Worm (Caenorhabditis elegans) whole organism, early embryonic: ENCODE measurements around the gene eng-1.

Experiments
- B0310.2 ChIP-seq: sonication (generic microtip); optimal IDR thresholded peaks from 2 replicates; lab custom pipeline; 2016; ENCODE audit warnings: mild to moderate bottlenecking, missing genetic modification characterization, missing compliant biosample characterization
- F13C5.2 ChIP-seq: sonication (generic microtip); optimal IDR thresholded peaks from 2 replicates; lab custom pipeline; 2017; ENCODE audit warnings: mild to moderate bottlenecking, missing genetic modification characterization, inconsistent platforms, missing compliant biosample characterization
- aly-1 ChIP-seq: sonication (generic microtip); optimal IDR thresholded peaks from 2 replicates; lab custom pipeline; 2016; ENCODE audit warnings: missing genetic modification characterization, missing compliant biosample characterization
- ama-1 ChIP-seq: fragments of 150-350 bp; optimal IDR thresholded peaks from 2 replicates; lab custom pipeline; 2014
- ceh-13 ChIP-seq: fragments of 200-800 bp; sonication (Bioruptor generic); optimal IDR thresholded peaks from 2 replicates; lab custom pipeline; 2018; ENCODE audit warnings: mild to moderate bottlenecking, missing genetic modification characterization, missing compliant biosample characterization
- ceh-36 ChIP-seq: sonication (generic microtip); optimal IDR thresholded peaks from 2 replicates; lab custom pipeline; 2016; ENCODE audit warnings: missing genetic modification characterization, inconsistent platforms, missing compliant biosample characterization
- ets-7 ChIP-seq: sonication (generic microtip); optimal IDR thresholded peaks from 2 replicates; lab custom pipeline; 2016; ENCODE audit warnings: missing genotype, missing genetic modification characterization, missing compliant biosample characterization
- flt-1 ChIP-seq: fragments of 200-800 bp; sonication (Bioruptor generic); IDR thresholded peaks from 2 replicates; pipeline ENCODE4 v1.3.6; 2022; ENCODE audit warnings: missing genetic modification characterization, missing compliant biosample characterization
- hmbx-1 ChIP-seq: sonication (generic microtip); optimal IDR thresholded peaks from 2 replicates; lab custom pipeline; 2016; ENCODE audit warnings: mild to moderate bottlenecking, missing genetic modification characterization, missing compliant biosample characterization
- hmg-4 ChIP-seq: fragments of 200-800 bp; sonication (Bioruptor generic); optimal IDR thresholded peaks from 2 replicates; lab custom pipeline; 2018; ENCODE audit warnings: mild to moderate bottlenecking, missing genetic modification characterization, missing compliant biosample characterization
- hnd-1 ChIP-seq: sonication (generic microtip); optimal IDR thresholded peaks from 2 replicates; lab custom pipeline; 2016; ENCODE audit warnings: missing genetic modification characterization, missing compliant biosample characterization
- pes-1 ChIP-seq: fragments of 200-800 bp; sonication (Bioruptor generic); IDR thresholded peaks from 2 replicates; pipeline ENCODE4 v1.3.6; 2022; ENCODE audit warnings: missing genetic modification reagents, missing genetic modification characterization, missing compliant biosample characterization
- scrt-1 ChIP-seq: fragments of 200-800 bp; sonication (Bioruptor generic); IDR thresholded peaks from 2 replicates; pipeline ENCODE4 v1.3.6; 2022; ENCODE audit warnings: missing genetic modification characterization, missing compliant biosample characterization
- sea-1 ChIP-seq: fragments of 200-800 bp; sonication (Bioruptor generic); conservative IDR thresholded peaks from 2 replicates; pipeline ENCODE4 v1.3.6; 2022; ENCODE audit warnings: missing genetic modification characterization, missing compliant biosample characterization
- tbx-11 ChIP-seq: fragments of 200-800 bp; sonication (Bioruptor generic); IDR thresholded peaks from 2 replicates; pipeline ENCODE4 v1.3.6; 2022; ENCODE audit warnings: missing genetic modification characterization, missing compliant biosample characterization
- tbx-37 ChIP-seq: fragments of 200-800 bp; sonication (Bioruptor generic); conservative IDR thresholded peaks from 2 replicates; pipeline ENCODE4 v1.3.6; 2022; ENCODE audit warnings: missing genetic modification reagents, missing genetic modification characterization, missing compliant biosample characterization
- tra-4 ChIP-seq: sonication (generic microtip); optimal IDR thresholded peaks from 2 replicates; lab custom pipeline; 2017; ENCODE audit warnings: missing genetic modification characterization, missing compliant biosample characterization

Gene eng-1

ce11 chrIII:5906059-5906458 is 37.8 kb upstream of the eng-1 start, which contains the start of gene dpff-1:
TSS of gene dpff-1 (minus strand) at chrIII:5906346.
- TF ChIP-seq F13C5.2 (tag; lab: Kevin White, UChicago) (peak; percentile 23), pes-1 (GFP tag; lab: Robert Waterston, UW) (no peak)

ce11 chrIII:5902558-5902957 is 34.3 kb upstream of the eng-1 start:
- no peak for TF ChIP-seq scrt-1 (GFP tag; lab: Robert Waterston, UW)
- no peak for TF ChIP-seq ceh-13
- no peak for TF ChIP-seq ceh-36 (tag; lab: Kevin White, UChicago)
- TF ChIP-seq hmbx-1 (tag; lab: Kevin White, UChicago), result no peak
- no peak for TF ChIP-seq sea-1 (GFP tag; lab: Robert Waterston, UW)
- no peak for TF ChIP-seq B0310.2
- no peak for TF ChIP-seq flt-1 (GFP tag; lab: Robert Waterston, UW)
- no peak for TF ChIP-seq tra-4 (tag; lab: Kevin White, UChicago)
- no peak for TF ChIP-seq aly-1 (tag; lab: Kevin White, UChicago)
- no peak for TF ChIP-seq hmg-4 (GFP tag; lab: Kevin White, UChicago)
- TF ChIP-seq hnd-1 (tag; lab: Kevin White, UChicago), result no peak
- no peak for TF ChIP-seq ets-7 (tag; lab: Kevin White, UChicago)
- no peak for TF ChIP-seq tbx-37 (GFP tag; lab: Robert Waterston, UW)
- TF ChIP-seq ama-1, result no peak
- TF ChIP-seq F13C5.2 (tag; lab: Kevin White, UChicago), result no peak
- no peak for TF ChIP-seq pes-1 (GFP tag; lab: Robert Waterston, UW)
- no peak for TF ChIP-seq tbx-11 (GFP tag; lab: Robert Waterston, UW)

- TF ChIP-seq tbx-37 (GFP tag; lab: Robert Waterston, UW), result no peak
- TF ChIP-seq pes-1 (GFP tag; lab: Robert Waterston, UW), result no peak
- TF ChIP-seq ets-7 (tag; lab: Kevin White, UChicago), result no peak
- TF ChIP-seq B0310.2, result no peak
- no peak for TF ChIP-seq F13C5.2 (tag; lab: Kevin White, UChicago)
- TF ChIP-seq tra-4 (tag; lab: Kevin White, UChicago), result no peak
- TF ChIP-seq scrt-1 (GFP tag; lab: Robert Waterston, UW), result no peak
- TF ChIP-seq tbx-11 (GFP tag; lab: Robert Waterston, UW), result no peak
- no peak for TF ChIP-seq hnd-1 (tag; lab: Kevin White, UChicago)
- TF ChIP-seq hmg-4 (GFP tag; lab: Kevin White, UChicago), result no peak
- no peak for TF ChIP-seq ceh-13
- TF ChIP-seq flt-1 (GFP tag; lab: Robert Waterston, UW), result no peak; the same call in 1 of the 2 replicates
- TF ChIP-seq hmbx-1 (tag; lab: Kevin White, UChicago), result no peak
- TF ChIP-seq sea-1 (GFP tag; lab: Robert Waterston, UW), result no peak
- no peak for TF ChIP-seq ama-1
- TF ChIP-seq ceh-36 (tag; lab: Kevin White, UChicago), result no peak
- TF ChIP-seq aly-1 (tag; lab: Kevin White, UChicago), result no peak
Observed at ce11 chrIII:5900709-5901108, 32.4 kb upstream of the eng-1 start.

ce11 chrIII:5898631-5899030 is 30.3 kb upstream of the eng-1 start:
- no peak for TF ChIP-seq tbx-37 (GFP tag; lab: Robert Waterston, UW)
- TF ChIP-seq B0310.2, result no peak
- TF ChIP-seq tbx-11 (GFP tag; lab: Robert Waterston, UW), result no peak
- TF ChIP-seq flt-1 (GFP tag; lab: Robert Waterston, UW), result no peak
- TF ChIP-seq ama-1, result no peak

DNA sequence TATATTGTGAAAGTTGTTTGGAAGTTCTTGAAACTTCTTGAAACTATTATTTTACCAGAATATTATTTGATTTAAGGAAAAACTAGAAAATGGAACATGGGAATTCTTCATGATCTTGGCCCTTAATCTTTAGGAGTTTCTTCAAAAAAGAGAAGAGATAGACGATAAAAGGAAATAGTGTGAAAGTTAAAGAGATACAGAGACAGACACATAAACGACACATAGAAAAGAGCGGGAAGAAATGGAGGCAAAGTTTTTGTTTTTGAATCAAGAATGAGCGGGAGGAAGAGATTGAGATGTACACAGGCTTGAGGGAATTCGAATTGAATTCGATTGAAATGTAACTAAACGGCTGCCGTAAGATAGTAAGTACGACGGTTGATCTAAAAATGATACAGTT is 29.2 kb upstream of the eng-1 start:
- TF ChIP-seq ets-7 (tag; lab: Kevin White, UChicago) (no peak), F13C5.2 (tag; lab: Kevin White, UChicago) (no peak), tbx-11 (GFP tag; lab: Robert Waterston, UW) (no peak), B0310.2 (no peak), aly-1 (tag; lab: Kevin White, UChicago) (no peak), pes-1 (GFP tag; lab: Robert Waterston, UW) (no peak), tra-4 (tag; lab: Kevin White, UChicago) (no peak)

DNA sequence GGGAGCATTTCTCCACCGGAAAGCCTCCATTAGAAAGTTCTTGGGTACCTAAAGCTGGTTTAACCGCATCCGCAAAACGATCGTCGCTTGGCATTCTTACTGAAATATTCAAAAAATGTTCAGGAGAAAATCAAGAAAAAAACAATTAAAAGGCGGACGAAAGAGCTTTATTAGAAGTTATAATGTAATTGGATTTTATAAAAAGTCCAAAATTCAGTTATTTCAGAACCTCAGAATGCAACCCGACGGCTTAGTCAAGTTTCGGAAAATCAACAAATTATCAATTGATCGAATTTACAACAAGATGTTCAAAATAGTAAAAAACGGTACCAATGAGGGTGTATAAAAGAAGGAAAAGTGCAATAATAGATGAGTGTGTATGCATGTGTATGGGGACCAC is 27.6 kb upstream of the eng-1 start, which contains the start of gene pxl-1:
TSS of gene pxl-1 (minus strand) at position 101 of the 400 bp plus-strand sequence.
- TF ChIP-seq ama-1, result no peak
- no peak for TF ChIP-seq tbx-11 (GFP tag; lab: Robert Waterston, UW)
- no peak for TF ChIP-seq flt-1 (GFP tag; lab: Robert Waterston, UW)

- TF ChIP-seq hmbx-1 (tag; lab: Kevin White, UChicago) (no peak), flt-1 (GFP tag; lab: Robert Waterston, UW) (no peak), tbx-11 (GFP tag; lab: Robert Waterston, UW) (no peak), hmg-4 (GFP tag; lab: Kevin White, UChicago) (no peak), F13C5.2 (tag; lab: Kevin White, UChicago) (no peak), ceh-36 (tag; lab: Kevin White, UChicago) (no peak), sea-1 (GFP tag; lab: Robert Waterston, UW) (no peak), aly-1 (tag; lab: Kevin White, UChicago) (no peak), tra-4 (tag; lab: Kevin White, UChicago) (no peak), ama-1 (no peak), ets-7 (tag; lab: Kevin White, UChicago) (no peak), pes-1 (GFP tag; lab: Robert Waterston, UW) (no peak), tbx-37 (GFP tag; lab: Robert Waterston, UW) (no peak), B0310.2 (no peak)
Observed at ce11 chrIII:5892909-5893308, 24.6 kb upstream of the eng-1 start.

ce11 chrIII:5888675-5889074 is 20.4 kb upstream of the eng-1 start, which contains the start of gene C28H8.8:
TSS of gene C28H8.8 (minus strand) at chrIII:5888775.
- TF ChIP-seq tbx-37 (GFP tag; lab: Robert Waterston, UW), result no peak
- no peak for TF ChIP-seq tra-4 (tag; lab: Kevin White, UChicago)
- no peak for TF ChIP-seq flt-1 (GFP tag; lab: Robert Waterston, UW)
- no peak for TF ChIP-seq tbx-11 (GFP tag; lab: Robert Waterston, UW)
- no peak for TF ChIP-seq sea-1 (GFP tag; lab: Robert Waterston, UW)
- TF ChIP-seq aly-1 (tag; lab: Kevin White, UChicago), result no peak
- no peak for TF ChIP-seq scrt-1 (GFP tag; lab: Robert Waterston, UW)
- TF ChIP-seq hnd-1 (tag; lab: Kevin White, UChicago), result no peak
- no peak for TF ChIP-seq ets-7 (tag; lab: Kevin White, UChicago)
- TF ChIP-seq B0310.2, result no peak
